Worm (Caenorhabditis elegans) whole organism, L1 larva: ENCODE data around the gene F49F1.12.

Experiments
- Y116A8C.19 ChIP-seq: sonication (generic microtip); optimal IDR thresholded peaks from 2 replicates; lab custom pipeline; 2016; ENCODE audit warnings: missing compliant biosample characterization, missing genetic modification characterization, borderline replicate concordance
- aha-1 ChIP-seq: fragments of 150-350 bp; optimal IDR thresholded peaks from 2 replicates; lab custom pipeline; 2014; ENCODE audit warnings: missing biosample characterization, missing genetic modification characterization
- blmp-1 ChIP-seq: fragments of 150-350 bp; optimal IDR thresholded peaks from 2 replicates; lab custom pipeline; 2014; ENCODE audit warnings: missing biosample characterization, missing genetic modification characterization
- ceh-63 ChIP-seq: fragments of 200-800 bp; sonication (Bioruptor generic); optimal IDR thresholded peaks from 2 replicates; lab custom pipeline; 2018; ENCODE audit warnings: mild to moderate bottlenecking, missing genetic modification characterization, missing compliant biosample characterization
- ceh-8 ChIP-seq: fragments of 200-800 bp; sonication (Bioruptor generic); optimal IDR thresholded peaks from 2 replicates; lab custom pipeline; 2018; ENCODE audit warnings: mild to moderate bottlenecking, missing genetic modification characterization, moderate library complexity, missing compliant biosample characterization
- ceh-82 ChIP-seq, 3 experiments: fragments of 150-350 bp in 1 of 3; sonication (generic microtip) in 2 of 3; optimal IDR thresholded peaks; 2 replicates each; lab custom pipeline; 2014 to 2017; ENCODE audit warnings: missing biosample characterization in 3 of 3, missing genetic modification characterization in 3 of 3
- ces-1 ChIP-seq: fragments of 150-350 bp; optimal IDR thresholded peaks from 2 replicates; lab custom pipeline; 2014; ENCODE audit warnings: missing biosample characterization, missing genetic modification reagents, missing genetic modification characterization
- dpl-1 ChIP-seq, 3 experiments: fragments of 150-350 bp in 2 of 3; sonication (generic microtip) in 1 of 3; optimal IDR thresholded peaks; 2 replicates each; lab custom pipeline; 2014 to 2017; ENCODE audit warnings: missing biosample characterization in 3 of 3, missing genetic modification characterization in 3 of 3, missing genetic modification reagents in 3 of 3
- efl-1 ChIP-seq, 4 experiments: fragments of 150-350 bp; optimal IDR thresholded peaks in 3 of 4; peaks in 1 of 4; 1 replicate in 1 of 4; 2 replicates in 3 of 4; lab custom pipeline; 2014; ENCODE audit warnings: missing biosample characterization in 2 of 4, missing genetic modification characterization in 2 of 4, missing genetic modification reagents in 2 of 4
- elt-2 ChIP-seq: sonication (generic microtip); optimal IDR thresholded peaks from 2 replicates; lab custom pipeline; 2016; ENCODE audit warnings: missing genetic modification characterization, mild to moderate bottlenecking, inconsistent platforms, missing compliant biosample characterization, missing genetic modification reagents
- fkh-10 ChIP-seq: sonication (generic microtip); optimal IDR thresholded peaks from 2 replicates; lab custom pipeline; 2017; ENCODE audit warnings: missing biosample characterization, missing genetic modification reagents, missing genetic modification characterization
- fkh-4 ChIP-seq: sonication (generic microtip); optimal IDR thresholded peaks from 2 replicates; lab custom pipeline; 2016; ENCODE audit warnings: missing compliant biosample characterization, missing genetic modification characterization, borderline replicate concordance
- grh-1 ChIP-seq: fragments of 200-800 bp; sonication (Bioruptor generic); IDR thresholded peaks from 2 replicates; pipeline ENCODE4 v1.3.6; 2022; ENCODE audit warnings: missing genetic modification reagents, missing genetic modification characterization, missing compliant biosample characterization
- hlh-4 ChIP-seq: sonication (generic microtip); optimal IDR thresholded peaks from 2 replicates; lab custom pipeline; 2016; ENCODE audit warnings: mild to moderate bottlenecking, missing genetic modification characterization, missing compliant biosample characterization
- jun-1 ChIP-seq: fragments of 150-350 bp; optimal IDR thresholded peaks from 2 replicates; lab custom pipeline; 2014; ENCODE audit warnings: missing biosample characterization, missing genetic modification reagents, missing genetic modification characterization
- lin-13 ChIP-seq: fragments of 150-350 bp; optimal IDR thresholded peaks from 2 replicates; lab custom pipeline; 2014; ENCODE audit warnings: missing biosample characterization, missing genetic modification reagents, missing genetic modification characterization
- lin-14 ChIP-seq: fragments of 200-800 bp; sonication (Bioruptor generic); optimal IDR thresholded peaks from 2 replicates; lab custom pipeline; 2018; ENCODE audit warnings: mild to moderate bottlenecking, missing genetic modification characterization, moderate library complexity, missing compliant biosample characterization
- lin-15B ChIP-seq: fragments of 150-350 bp; sonication (generic microtip); optimal IDR thresholded peaks from 3 replicates; lab custom pipeline; 2014; ENCODE audit warnings: missing biosample characterization, missing genetic modification characterization
- lin-35 ChIP-seq, 2 experiments: fragments of 150-350 bp; optimal IDR thresholded peaks; 2 replicates each; lab custom pipeline; 2014; ENCODE audit warnings: missing biosample characterization in 2 of 2, missing genetic modification characterization in 2 of 2, missing genetic modification reagents in 2 of 2
- lsy-2 ChIP-seq, 2 experiments: fragments of 150-350 bp; optimal IDR thresholded peaks; 2 replicates each; lab custom pipeline; 2014; ENCODE audit warnings: missing biosample characterization in 2 of 2, missing genetic modification characterization in 2 of 2
- mab-9 ChIP-seq: fragments of 200-800 bp; sonication (Bioruptor generic); IDR thresholded peaks from 2 replicates; pipeline ENCODE4 v1.3.6; 2022; ENCODE audit warnings: missing genetic modification reagents, missing genetic modification characterization, missing compliant biosample characterization
- mef-2 ChIP-seq: fragments of 150-350 bp; optimal IDR thresholded peaks from 2 replicates; lab custom pipeline; 2014; ENCODE audit warnings: missing biosample characterization, missing genetic modification characterization
- nhr-12 ChIP-seq: sonication (generic microtip); optimal IDR thresholded peaks from 2 replicates; lab custom pipeline; 2017; ENCODE audit warnings: missing biosample characterization, missing genetic modification characterization
- nhr-19 ChIP-seq: fragments of 200-800 bp; sonication (Bioruptor generic); conservative IDR thresholded peaks from 2 replicates; pipeline ENCODE4 v1.3.6; 2022; ENCODE audit warnings: missing genetic modification characterization, missing compliant biosample characterization
- nhr-237 ChIP-seq: fragments of 150-350 bp; optimal IDR thresholded peaks from 2 replicates; lab custom pipeline; 2014; ENCODE audit warnings: missing biosample characterization, missing genetic modification characterization
- nhr-28 ChIP-seq: fragments of 150-350 bp; optimal IDR thresholded peaks from 2 replicates; lab custom pipeline; 2014; ENCODE audit warnings: missing biosample characterization, missing genetic modification characterization
- nhr-47 ChIP-seq: sonication (generic microtip); optimal IDR thresholded peaks from 2 replicates; lab custom pipeline; 2016; ENCODE audit warnings: mild to moderate bottlenecking, missing genetic modification characterization, moderate library complexity, missing compliant biosample characterization
- nhr-71 ChIP-seq: sonication (generic microtip); optimal IDR thresholded peaks from 2 replicates; lab custom pipeline; 2016; ENCODE audit warnings: mild to moderate bottlenecking, missing genetic modification characterization, moderate library complexity, missing compliant biosample characterization
- nhr-76 ChIP-seq: sonication (generic microtip); optimal IDR thresholded peaks from 2 replicates; lab custom pipeline; 2017; ENCODE audit warnings: missing biosample characterization, missing genetic modification characterization
- nhr-85 ChIP-seq: sonication (generic microtip); peaks from one replicate; lab custom pipeline; 2016; ENCODE audit warnings: missing genetic modification characterization, inconsistent platforms, missing compliant biosample characterization
- nhr-90 ChIP-seq: sonication (generic microtip); optimal IDR thresholded peaks from 2 replicates; lab custom pipeline; 2016; ENCODE audit warnings: mild to moderate bottlenecking, missing genetic modification characterization, missing compliant biosample characterization; ENCODE audit not compliant: poor library complexity
- pag-3 ChIP-seq: sonication (generic microtip); optimal IDR thresholded peaks from 2 replicates; lab custom pipeline; 2017; ENCODE audit warnings: missing genetic modification characterization, mild to moderate bottlenecking, missing compliant biosample characterization, antibody characterized with exemption, borderline replicate concordance; ENCODE audit not compliant: insufficient read depth
- rnt-1 ChIP-seq: sonication (generic microtip); optimal IDR thresholded peaks from 2 replicates; lab custom pipeline; 2016; ENCODE audit warnings: mild to moderate bottlenecking, missing genetic modification characterization, moderate library complexity, missing compliant biosample characterization
- skn-1 ChIP-seq: fragments of 150-350 bp; optimal IDR thresholded peaks from 2 replicates; lab custom pipeline; 2014; ENCODE audit warnings: missing biosample characterization, missing genetic modification characterization
- snu-23 ChIP-seq: sonication (generic microtip); optimal IDR thresholded peaks from 2 replicates; lab custom pipeline; 2016; ENCODE audit warnings: missing genetic modification characterization, missing compliant biosample characterization
- sptf-1 ChIP-seq: fragments of 150-350 bp; optimal IDR thresholded peaks from 2 replicates; lab custom pipeline; 2014; ENCODE audit warnings: missing biosample characterization, missing genetic modification characterization
- tbx-2 ChIP-seq: sonication (generic microtip); optimal IDR thresholded peaks from 2 replicates; lab custom pipeline; 2016; ENCODE audit warnings: missing genetic modification characterization, missing compliant biosample characterization
- unc-130 ChIP-seq: fragments of 150-350 bp; optimal IDR thresholded peaks from 2 replicates; lab custom pipeline; 2017; ENCODE audit warnings: missing biosample characterization, missing genetic modification characterization, inconsistent platforms
- unc-98 ChIP-seq: fragments of 200-800 bp; sonication (Bioruptor generic); IDR thresholded peaks from 2 replicates; pipeline ENCODE4 v1.3.6; 2022; ENCODE audit warnings: missing genetic modification characterization, missing compliant biosample characterization
- zag-1 ChIP-seq: fragments of 150-350 bp; optimal IDR thresholded peaks from 2 replicates; lab custom pipeline; 2014; ENCODE audit warnings: missing biosample characterization, missing genetic modification characterization
- ztf-11 ChIP-seq, 2 experiments: sonication (generic microtip); optimal IDR thresholded peaks; 2 replicates each; lab custom pipeline; 2016 to 2017; ENCODE audit warnings: missing genetic modification characterization in 2 of 2, missing biosample characterization in 1 of 2, missing compliant biosample characterization in 1 of 2

Gene F49F1.12

DNA sequence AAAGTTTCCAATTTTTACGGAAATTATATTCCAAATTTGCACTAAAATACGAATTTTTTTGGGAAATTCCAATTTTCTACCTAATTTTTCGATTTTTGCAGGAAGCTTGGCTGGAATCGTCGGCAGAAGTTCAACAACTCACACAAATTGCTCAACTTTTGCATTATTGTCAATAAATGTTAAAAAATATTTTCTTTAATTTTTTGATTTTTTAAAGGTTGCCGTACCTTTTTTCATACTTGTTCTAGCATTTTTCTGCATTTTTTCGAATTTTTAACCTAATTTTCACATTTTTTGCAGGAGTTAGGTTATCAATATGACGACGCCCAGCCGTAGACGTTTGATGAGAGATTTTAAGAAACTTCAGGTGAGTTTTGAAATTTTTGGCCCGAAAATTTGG is 40.2 kb downstream of the F49F1.12 start, which contains the start of gene ubc-1:
TSS of gene ubc-1 (plus strand) at position 301 of the 400 bp plus-strand sequence.
- TF ChIP-seq nhr-85 (tag; lab: Kevin White, UChicago) (peak; percentile 17), tbx-2 (no peak), grh-1 (GFP tag; lab: Robert Waterston, UW) (no peak), blmp-1 (tag; lab: Kevin White, UChicago) (no peak)

ce11 chrIV:4099773-4100172 is 43.1 kb downstream of the F49F1.12 start:
- TF ChIP-seq nhr-90 (tag; lab: Kevin White, UChicago) (no peak), nhr-12 (tag; lab: Kevin White, UChicago) (no peak), pag-3 (tag; lab: Kevin White, UChicago) (peak; percentile 40), lsy-2 (tag; optimal IDR thresholded peaks at IDR 0.05; lab: Kevin White, UChicago) (peak; percentile 10 to 21), jun-1 (tag; lab: Kevin White, UChicago) (no peak), unc-130 (peak; percentile 48), lin-14 (GFP tag; lab: Kevin White, UChicago) (peak; percentile 54), dpl-1 (GFP tag; optimal IDR thresholded peaks at IDR 0.05; lab: Kevin White, UChicago) (peak in 1 of 3 experiments; percentile 13), ceh-8 (no peak), nhr-71 (peak; percentile 48), efl-1 (optimal IDR thresholded peaks at IDR 0.05; lab: Kevin White, UChicago) (no peak), efl-1 (GFP tag; optimal IDR thresholded peaks at IDR 0.05 in 1 of 2; lab: Kevin White, UChicago) (no peak), snu-23 (GFP tag; lab: Kevin White, UChicago) (peak; percentile 7), ces-1 (GFP tag; lab: Kevin White, UChicago) (no peak), nhr-19 (GFP tag; lab: Robert Waterston, UW) (peak; percentile 34; the same call in 1 of the 2 replicates), ceh-63 (GFP tag; lab: Kevin White, UChicago) (no peak)

ce11 chrIV:4096940-4097339 is 45.9 kb downstream of the F49F1.12 start:
- TF ChIP-seq jun-1 (tag; lab: Kevin White, UChicago) (no peak), zag-1 (tag; lab: Kevin White, UChicago) (no peak), lin-15B (no peak), dpl-1 (GFP tag; optimal IDR thresholded peaks at IDR 0.05; lab: Kevin White, UChicago) (no peak), skn-1 (tag; lab: Kevin White, UChicago) (peak; percentile 58), nhr-12 (tag; lab: Kevin White, UChicago) (no peak)
- TF ChIP-seq, all 84 proteins: peak for 1

ce11 chrIV:4094364-4094763 is 48.5 kb downstream of the F49F1.12 start:
- TF ChIP-seq lin-14 (GFP tag; lab: Kevin White, UChicago) (peak; percentile 24), nhr-19 (GFP tag; lab: Robert Waterston, UW) (0 out of 2 replicates have a peak, but pooled peaks have one; percentile 4), aha-1 (no peak), lin-35 (GFP tag; optimal IDR thresholded peaks at IDR 0.05; lab: Kevin White, UChicago) (no peak), nhr-71 (peak; percentile 9), dpl-1 (GFP tag; optimal IDR thresholded peaks at IDR 0.05; lab: Kevin White, UChicago) (no peak), nhr-85 (tag; lab: Kevin White, UChicago) (no peak), ztf-11 (tag; optimal IDR thresholded peaks at IDR 0.05; lab: Kevin White, UChicago) (no peak), lsy-2 (tag; optimal IDR thresholded peaks at IDR 0.05; lab: Kevin White, UChicago) (no peak), ceh-63 (GFP tag; lab: Kevin White, UChicago) (no peak), nhr-76 (tag; lab: Kevin White, UChicago) (no peak), hlh-4 (tag; lab: Kevin White, UChicago) (no peak), nhr-47 (tag; lab: Kevin White, UChicago) (no peak), mab-9 (GFP tag; lab: Robert Waterston, UW) (no peak), lin-13 (GFP tag; lab: Kevin White, UChicago) (no peak), unc-98 (GFP tag; lab: Robert Waterston, UW) (no peak)

ce11 chrIV:4093087-4093486 is 49.8 kb downstream of the F49F1.12 start:
- TF ChIP-seq unc-98 (GFP tag; lab: Robert Waterston, UW) (no peak), nhr-237 (peak; percentile 1), nhr-19 (GFP tag; lab: Robert Waterston, UW) (peak; percentile 77), jun-1 (tag; lab: Kevin White, UChicago) (peak; percentile 76), unc-130 (no peak), fkh-10 (GFP tag; lab: Kevin White, UChicago) (no peak), Y116A8C.19 (tag; lab: Kevin White, UChicago) (no peak), nhr-28 (tag; lab: Kevin White, UChicago) (no peak), lin-14 (GFP tag; lab: Kevin White, UChicago) (peak; percentile 96), blmp-1 (tag; lab: Kevin White, UChicago) (no peak), mef-2 (tag; lab: Kevin White, UChicago) (peak; percentile 67), rnt-1 (tag; lab: Kevin White, UChicago) (peak; percentile 80), fkh-4 (tag; lab: Kevin White, UChicago) (no peak), snu-23 (GFP tag; lab: Kevin White, UChicago) (peak; percentile 91), ceh-82 (tag; optimal IDR thresholded peaks at IDR 0.05; lab: Kevin White, UChicago) (peak; percentile 39 to 69 (median 67)), elt-2 (tag; lab: Kevin White, UChicago) (peak; percentile 24), sptf-1 (tag; lab: Kevin White, UChicago) (no peak), dpl-1 (GFP tag; optimal IDR thresholded peaks at IDR 0.05; lab: Kevin White, UChicago) (peak; percentile 21 to 58 (median 55))
